Fruit fly (Drosophila melanogaster) whole organism, prepupa: ENCODE data around the gene CG43402.

Experiments
- Blimp-1 ChIP-seq: fragments of 200-800 bp; sonication (Bioruptor generic); optimal IDR thresholded peaks from 3 replicates; lab custom pipeline; 2017; ENCODE audit warnings: missing biosample characterization, missing genetic modification characterization, mild to moderate bottlenecking, moderate library complexity, missing genetic modification reagents
- CG10631 ChIP-seq: fragments of 200-800 bp; sonication (Bioruptor generic); optimal IDR thresholded peaks from 2 replicates; lab custom pipeline; 2016; ENCODE audit warnings: missing biosample characterization, missing genetic modification characterization
- CG10669 ChIP-seq: fragments of 200-800 bp; sonication (Bioruptor generic); optimal IDR thresholded peaks from 3 replicates; lab custom pipeline; 2018; ENCODE audit warnings: missing biosample characterization, mild to moderate bottlenecking, missing genetic modification characterization, moderate library complexity
- CG11294 ChIP-seq: fragments of 200-800 bp; sonication (Bioruptor generic); IDR thresholded peaks from 2 replicates; pipeline ENCODE4 v1.3.6; 2022; ENCODE audit warnings: missing biosample characterization, missing genetic modification characterization
- CG11902 ChIP-seq: fragments of 200-800 bp; sonication (Bioruptor generic); optimal IDR thresholded peaks from 3 replicates; lab custom pipeline; 2016; ENCODE audit warnings: missing biosample characterization, missing genetic modification characterization
- CG1621 ChIP-seq: fragments of 200-800 bp; sonication (Bioruptor generic); optimal IDR thresholded peaks from 3 replicates; lab custom pipeline; 2018; ENCODE audit warnings: missing biosample characterization, mild to moderate bottlenecking, missing genetic modification characterization
- CG16779 ChIP-seq: fragments of 200-800 bp; sonication (Bioruptor generic); optimal IDR thresholded peaks from 3 replicates; lab custom pipeline; 2017; ENCODE audit warnings: missing biosample characterization, mild to moderate bottlenecking, missing genetic modification characterization
- CG3032 ChIP-seq: fragments of 200-800 bp; optimal IDR thresholded peaks from 2 replicates; lab custom pipeline; 2019; ENCODE audit warnings: missing biosample characterization, mild to moderate bottlenecking, missing genetic modification characterization, moderate library complexity
- CG31627 ChIP-seq: fragments of 200-800 bp; sonication (Bioruptor generic); optimal IDR thresholded peaks from 3 replicates; lab custom pipeline; 2016; ENCODE audit warnings: missing biosample characterization, missing genetic modification characterization
- CG32006 ChIP-seq: fragments of 200-800 bp; sonication (Bioruptor generic); optimal IDR thresholded peaks from 3 replicates; lab custom pipeline; 2017; ENCODE audit warnings: missing biosample characterization, mild to moderate bottlenecking, missing genetic modification characterization
- CG34406 ChIP-seq: fragments of 200-800 bp; sonication (Bioruptor generic); optimal IDR thresholded peaks from 3 replicates; lab custom pipeline; 2016; ENCODE audit warnings: missing biosample characterization, missing genetic modification characterization
- CG4318 ChIP-seq: fragments of 200-800 bp; sonication (Bioruptor generic); optimal IDR thresholded peaks from 3 replicates; lab custom pipeline; 2017; ENCODE audit warnings: missing biosample characterization, mild to moderate bottlenecking, missing genetic modification characterization
- CG6163 ChIP-seq: fragments of 200-800 bp; sonication (Bioruptor generic); IDR thresholded peaks from 3 replicates; pipeline ENCODE4 v1.3.6; 2022; ENCODE audit warnings: missing biosample characterization, missing genetic modification characterization
- CG6276 ChIP-seq: fragments of 200-800 bp; sonication (Bioruptor generic); optimal IDR thresholded peaks from 2 replicates; lab custom pipeline; 2017; ENCODE audit warnings: missing biosample characterization, mild to moderate bottlenecking, missing genetic modification characterization
- CG6808 ChIP-seq: fragments of 200-800 bp; sonication (Bioruptor generic); optimal IDR thresholded peaks from 3 replicates; lab custom pipeline; 2017; ENCODE audit warnings: missing biosample characterization, missing genetic modification characterization, mild to moderate bottlenecking, moderate library complexity, missing genetic modification reagents
- CG6854 ChIP-seq: fragments of 200-800 bp; sonication (Bioruptor generic); optimal IDR thresholded peaks from 2 replicates; lab custom pipeline; 2017; ENCODE audit warnings: missing biosample characterization, mild to moderate bottlenecking, missing genetic modification characterization
- CG8119 ChIP-seq: fragments of 200-800 bp; sonication (Bioruptor generic); IDR thresholded peaks from 3 replicates; pipeline ENCODE4 v1.3.6; 2022; ENCODE audit warnings: missing biosample characterization, missing genetic modification characterization
- CG8319 ChIP-seq: fragments of 200-800 bp; sonication (Bioruptor generic); optimal IDR thresholded peaks from 3 replicates; lab custom pipeline; 2016; ENCODE audit warnings: missing biosample characterization, missing genetic modification characterization
- CG8632 ChIP-seq: fragments of 200-800 bp; sonication (Bioruptor generic); optimal IDR thresholded peaks from 3 replicates; lab custom pipeline; 2016; ENCODE audit warnings: missing biosample characterization, missing genetic modification characterization
- CG9139 ChIP-seq: fragments of 200-800 bp; sonication (Bioruptor generic); optimal IDR thresholded peaks from 3 replicates; lab custom pipeline; 2017; ENCODE audit warnings: missing biosample characterization, mild to moderate bottlenecking, missing genetic modification characterization
- Eip75B ChIP-seq: fragments of 200-800 bp; sonication (Bioruptor generic); optimal IDR thresholded peaks from 3 replicates; lab custom pipeline; 2016; ENCODE audit warnings: missing biosample characterization, missing genetic modification characterization
- Eip78C ChIP-seq: fragments of 200-800 bp; sonication (Bioruptor generic); peaks from one replicate; lab custom pipeline; 2016; ENCODE audit warnings: missing biosample characterization, missing genetic modification characterization
- Eip93F ChIP-seq: fragments of 200-800 bp; sonication (Bioruptor generic); optimal IDR thresholded peaks from 2 replicates; lab custom pipeline; 2016; ENCODE audit warnings: missing biosample characterization, mild to moderate bottlenecking, missing genetic modification characterization
- Ets96B ChIP-seq: fragments of 200-800 bp; optimal IDR thresholded peaks from 2 replicates; lab custom pipeline; 2019; ENCODE audit warnings: missing biosample characterization, mild to moderate bottlenecking, missing genetic modification characterization, moderate library complexity
- Gug ChIP-seq: fragments of 200-800 bp; sonication (Bioruptor generic); IDR thresholded peaks from 2 replicates; pipeline ENCODE4 v1.3.6; 2022; ENCODE audit warnings: missing biosample characterization, missing genetic modification characterization
- Hr38 ChIP-seq: sonication (Bioruptor generic); optimal IDR thresholded peaks from 2 replicates; lab custom pipeline; 2016; ENCODE audit warnings: missing biosample characterization, missing genetic modification characterization
- Hr39 ChIP-seq: fragments of 200-800 bp; sonication (Bioruptor generic); optimal IDR thresholded peaks from 2 replicates; lab custom pipeline; 2016; ENCODE audit warnings: missing biosample characterization, missing genetic modification characterization
- Hr4 ChIP-seq: fragments of 200-800 bp; sonication (Bioruptor generic); optimal IDR thresholded peaks from 3 replicates; lab custom pipeline; 2016; ENCODE audit warnings: missing biosample characterization, missing genetic modification characterization
- Lpt ChIP-seq: fragments of 200-800 bp; sonication (Bioruptor generic); optimal IDR thresholded peaks from 3 replicates; lab custom pipeline; 2016; ENCODE audit warnings: missing biosample characterization, missing genetic modification characterization
- Met ChIP-seq: fragments of 200-800 bp; sonication (Bioruptor generic); optimal IDR thresholded peaks from 3 replicates; lab custom pipeline; 2016; ENCODE audit warnings: missing biosample characterization, missing genetic modification characterization
- Smox ChIP-seq: fragments of 200-800 bp; sonication (Bioruptor generic); optimal IDR thresholded peaks from 3 replicates; lab custom pipeline; 2016; ENCODE audit warnings: missing biosample characterization, missing genetic modification characterization
- Sox102F ChIP-seq: fragments of 200-800 bp; sonication (Bioruptor generic); optimal IDR thresholded peaks from 2 replicates; lab custom pipeline; 2016; ENCODE audit warnings: missing biosample characterization, mild to moderate bottlenecking, missing genetic modification characterization
- Sox15 ChIP-seq: fragments of 200-800 bp; sonication (Bioruptor generic); optimal IDR thresholded peaks from 3 replicates; lab custom pipeline; 2016; ENCODE audit warnings: missing biosample characterization, missing genetic modification characterization
- achi ChIP-seq: fragments of 200-800 bp; sonication (Bioruptor generic); optimal IDR thresholded peaks from 3 replicates; lab custom pipeline; 2016; ENCODE audit warnings: missing biosample characterization, missing genetic modification characterization
- acj6 ChIP-seq: fragments of 200-800 bp; sonication (Bioruptor generic); optimal IDR thresholded peaks from 3 replicates; lab custom pipeline; 2016; ENCODE audit warnings: missing biosample characterization, missing genetic modification characterization
- cyc ChIP-seq: fragments of 200-800 bp; sonication (Bioruptor generic); optimal IDR thresholded peaks from 3 replicates; lab custom pipeline; 2016; ENCODE audit warnings: missing biosample characterization, missing genetic modification characterization
- dac ChIP-seq: fragments of 200-800 bp; sonication (Bioruptor generic); optimal IDR thresholded peaks from 2 replicates; lab custom pipeline; 2017; ENCODE audit warnings: missing biosample characterization, mild to moderate bottlenecking, missing genetic modification characterization
- eg ChIP-seq: fragments of 200-800 bp; sonication (Bioruptor generic); IDR thresholded peaks from 3 replicates; pipeline ENCODE4 v1.3.6; 2022; ENCODE audit warnings: missing biosample characterization, missing genetic modification characterization
- esn ChIP-seq: fragments of 200-800 bp; sonication (Bioruptor generic); optimal IDR thresholded peaks from 2 replicates; lab custom pipeline; 2016; ENCODE audit warnings: missing biosample characterization, mild to moderate bottlenecking, missing genetic modification characterization, moderate library complexity
- fd59A ChIP-seq: fragments of 200-800 bp; sonication (Bioruptor generic); optimal IDR thresholded peaks from 2 replicates; lab custom pipeline; 2017; ENCODE audit warnings: missing biosample characterization, mild to moderate bottlenecking, missing genetic modification characterization, missing genetic modification reagents
- fkh ChIP-seq: fragments of 200-800 bp; sonication (Bioruptor generic); optimal IDR thresholded peaks from 3 replicates; lab custom pipeline; 2017; ENCODE audit warnings: missing biosample characterization, mild to moderate bottlenecking, missing genetic modification characterization, moderate library complexity
- lz ChIP-seq: fragments of 200-800 bp; sonication (Bioruptor generic); optimal IDR thresholded peaks from 3 replicates; lab custom pipeline; 2016; ENCODE audit warnings: missing biosample characterization, missing genetic modification characterization
- net ChIP-seq: fragments of 200-800 bp; sonication (Bioruptor generic); optimal IDR thresholded peaks from 3 replicates; lab custom pipeline; 2016; ENCODE audit warnings: missing biosample characterization, missing genetic modification characterization
- pdm3 ChIP-seq: fragments of 200-800 bp; sonication (Bioruptor generic); optimal IDR thresholded peaks from 3 replicates; lab custom pipeline; 2016; ENCODE audit warnings: missing biosample characterization, missing genetic modification characterization
- spab ChIP-seq: fragments of 200-800 bp; sonication (Bioruptor generic); optimal IDR thresholded peaks from 2 replicates; lab custom pipeline; 2017; ENCODE audit warnings: missing biosample characterization, mild to moderate bottlenecking, missing genetic modification characterization, missing genetic modification reagents
- ss ChIP-seq, 2 experiments: fragments of 200-800 bp; sonication (Bioruptor generic); optimal IDR thresholded peaks; 2 replicates in 1 of 2; 3 replicates in 1 of 2; lab custom pipeline; 2017 to 2018; ENCODE audit warnings: mild to moderate bottlenecking in 2 of 2, missing biosample characterization in 2 of 2, missing genetic modification characterization in 2 of 2, moderate library complexity in 1 of 2
- svp ChIP-seq: fragments of 200-800 bp; sonication (Bioruptor generic); peaks from one replicate; lab custom pipeline; 2016; ENCODE audit warnings: missing biosample characterization, missing genetic modification characterization
- vri ChIP-seq: fragments of 200-800 bp; sonication (Bioruptor generic); optimal IDR thresholded peaks from 3 replicates; lab custom pipeline; 2016; ENCODE audit warnings: missing biosample characterization, mild to moderate bottlenecking, missing genetic modification characterization

CG43402 gene

DNA sequence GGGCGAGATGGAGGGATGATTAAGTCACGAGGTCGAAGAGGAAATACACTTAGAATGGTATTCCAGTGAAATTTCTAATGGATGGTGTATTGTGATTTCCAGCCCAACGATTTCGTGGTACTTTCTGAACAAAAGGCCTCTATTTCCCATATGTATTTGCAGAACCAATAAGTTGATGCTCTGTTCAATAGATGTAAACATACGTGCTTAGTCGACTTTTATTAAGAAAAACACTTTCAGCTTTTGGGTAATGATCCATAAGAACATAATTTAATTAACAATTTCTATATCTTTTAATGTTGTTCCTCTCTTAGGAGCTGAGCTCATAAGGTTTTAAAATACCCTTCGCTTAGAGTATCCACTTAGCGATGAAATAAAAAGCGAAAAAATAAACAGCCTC, 36.9 kb upstream of the CG43402 start (continued):
- no peak for TF ChIP-seq fkh (GFP tag; lab: Kevin White, UChicago)
- TF ChIP-seq Gug: no peak
- peak; percentile 31 for TF ChIP-seq CG8632 (GFP tag; lab: Kevin White, UChicago)
- peak; percentile 49 for TF ChIP-seq Smox (GFP tag; lab: Kevin White, UChicago)
- TF ChIP-seq CG34406 (GFP tag; lab: Kevin White, UChicago): peak; percentile 42
- no peak for TF ChIP-seq Eip93F (GFP tag; lab: Kevin White, UChicago)
- TF ChIP-seq Hr4 (GFP tag; lab: Kevin White, UChicago): no peak
- TF ChIP-seq ss (GFP tag; optimal IDR thresholded peaks at IDR 0.05; lab: Kevin White, UChicago): peak in 1 of 2 experiments; percentile 51
- peak; percentile 83 for TF ChIP-seq svp (GFP tag; lab: Kevin White, UChicago)
- peak; percentile 14 for TF ChIP-seq vri (GFP tag; lab: Kevin White, UChicago)
- peak; percentile 23 for TF ChIP-seq CG11902 (GFP tag; lab: Kevin White, UChicago)
- peak; percentile 44 for TF ChIP-seq CG31627 (GFP tag; lab: Kevin White, UChicago)
- TF ChIP-seq Eip78C: peak; percentile 87
- peak; percentile 18 for TF ChIP-seq CG3032 (tag; lab: Kevin White, UChicago)

DNA sequence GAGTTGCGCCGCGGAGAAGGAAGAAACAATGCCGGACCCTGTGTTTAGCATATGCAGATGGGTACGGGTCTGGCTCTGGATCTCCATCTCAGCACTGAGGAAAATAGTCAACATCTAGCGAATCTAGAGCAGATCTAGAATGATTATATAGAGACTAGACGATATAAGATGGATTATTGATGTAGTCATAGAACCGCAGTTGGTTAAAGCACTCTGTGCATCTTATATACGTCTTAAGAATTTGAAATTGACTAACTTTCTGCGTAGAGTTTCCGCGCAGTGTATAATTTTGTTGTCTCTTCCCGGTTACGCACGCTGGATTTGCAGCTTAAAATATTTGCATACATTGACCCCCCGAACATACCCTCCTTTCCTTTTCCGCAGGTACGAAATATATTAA, 32.7 kb upstream of the CG43402 start:
- no peak for TF ChIP-seq Sox15 (GFP tag; lab: Kevin White, UChicago)
- no peak for TF ChIP-seq CG6854 (GFP tag; lab: Kevin White, UChicago)
- TF ChIP-seq pdm3 (GFP tag; lab: Kevin White, UChicago): peak; percentile 36
- peak; percentile 72 for TF ChIP-seq Ets96B
- peak; percentile 36 for TF ChIP-seq CG32006
- TF ChIP-seq CG6163 (GFP tag; lab: Robert Waterston, UW): peak; percentile 45; the same call in 2 of the 3 replicates
- peak; percentile 4 for TF ChIP-seq CG11902 (GFP tag; lab: Kevin White, UChicago)
- TF ChIP-seq ss (GFP tag; optimal IDR thresholded peaks at IDR 0.05; lab: Kevin White, UChicago): peak; percentile 40
- TF ChIP-seq lz (GFP tag; lab: Kevin White, UChicago): peak; percentile 59
- peak; percentile 72 for TF ChIP-seq Met (GFP tag; lab: Kevin White, UChicago)
- TF ChIP-seq CG6808 (GFP tag; lab: Kevin White, UChicago): peak; percentile 57
- peak; percentile 59 for TF ChIP-seq fd59A
- TF ChIP-seq svp (GFP tag; lab: Kevin White, UChicago): peak; percentile 90
- no peak for TF ChIP-seq Eip93F (GFP tag; lab: Kevin White, UChicago)
- TF ChIP-seq CG10631 (GFP tag; lab: Kevin White, UChicago): peak; percentile 67
- peak; percentile 68 for TF ChIP-seq CG1621
- peak; percentile 51 for TF ChIP-seq Hr39
- TF ChIP-seq acj6 (GFP tag; lab: Kevin White, UChicago): peak; percentile 48
- TF ChIP-seq Blimp-1 (GFP tag; lab: Kevin White, UChicago): no peak
- TF ChIP-seq CG9139 (GFP tag; lab: Kevin White, UChicago): peak; percentile 21
- TF ChIP-seq Hr38: no peak
- TF ChIP-seq CG16779 (tag; lab: Kevin White, UChicago): no peak
- TF ChIP-seq esn: peak; percentile 58
- TF ChIP-seq Gug: no peak
- TF ChIP-seq CG34406 (GFP tag; lab: Kevin White, UChicago): peak; percentile 40
- no peak for TF ChIP-seq CG4318 (GFP tag; lab: Kevin White, UChicago)
- TF ChIP-seq eg (GFP tag; lab: Robert Waterston, UW): no peak
- peak; percentile 17 for TF ChIP-seq Lpt (GFP tag; lab: Kevin White, UChicago)
- no peak for TF ChIP-seq CG8632 (GFP tag; lab: Kevin White, UChicago)
- TF ChIP-seq CG6276 (GFP tag; lab: Kevin White, UChicago): no peak
- peak; percentile 27 for TF ChIP-seq achi (GFP tag; lab: Kevin White, UChicago)
- TF ChIP-seq CG10669 (GFP tag; lab: Kevin White, UChicago): peak; percentile 37
- peak; percentile 21 for TF ChIP-seq Eip75B (GFP tag; lab: Kevin White, UChicago)
- no peak for TF ChIP-seq CG11294
- no peak for TF ChIP-seq CG8319 (GFP tag; lab: Kevin White, UChicago)
- TF ChIP-seq Eip78C: peak; percentile 90
- TF ChIP-seq cyc: peak; percentile 58
- TF ChIP-seq CG8119 (GFP tag; lab: Robert Waterston, UW): no peak
- TF ChIP-seq Sox102F (GFP tag; lab: Kevin White, UChicago): peak; percentile 51
- peak; percentile 21 for TF ChIP-seq net (GFP tag; lab: Kevin White, UChicago)
- TF ChIP-seq fkh (GFP tag; lab: Kevin White, UChicago): no peak
- peak; percentile 47 for TF ChIP-seq spab (GFP tag; lab: Kevin White, UChicago)
- TF ChIP-seq CG3032 (tag; lab: Kevin White, UChicago): peak; percentile 37
- TF ChIP-seq vri (GFP tag; lab: Kevin White, UChicago): peak; percentile 35
- peak; percentile 58 for TF ChIP-seq Smox (GFP tag; lab: Kevin White, UChicago)
- TF ChIP-seq dac (GFP tag; lab: Kevin White, UChicago): no peak
